Fruit fly (Drosophila melanogaster): ENCODE data around the gene Vps60.

Vps60 gene

DNA sequence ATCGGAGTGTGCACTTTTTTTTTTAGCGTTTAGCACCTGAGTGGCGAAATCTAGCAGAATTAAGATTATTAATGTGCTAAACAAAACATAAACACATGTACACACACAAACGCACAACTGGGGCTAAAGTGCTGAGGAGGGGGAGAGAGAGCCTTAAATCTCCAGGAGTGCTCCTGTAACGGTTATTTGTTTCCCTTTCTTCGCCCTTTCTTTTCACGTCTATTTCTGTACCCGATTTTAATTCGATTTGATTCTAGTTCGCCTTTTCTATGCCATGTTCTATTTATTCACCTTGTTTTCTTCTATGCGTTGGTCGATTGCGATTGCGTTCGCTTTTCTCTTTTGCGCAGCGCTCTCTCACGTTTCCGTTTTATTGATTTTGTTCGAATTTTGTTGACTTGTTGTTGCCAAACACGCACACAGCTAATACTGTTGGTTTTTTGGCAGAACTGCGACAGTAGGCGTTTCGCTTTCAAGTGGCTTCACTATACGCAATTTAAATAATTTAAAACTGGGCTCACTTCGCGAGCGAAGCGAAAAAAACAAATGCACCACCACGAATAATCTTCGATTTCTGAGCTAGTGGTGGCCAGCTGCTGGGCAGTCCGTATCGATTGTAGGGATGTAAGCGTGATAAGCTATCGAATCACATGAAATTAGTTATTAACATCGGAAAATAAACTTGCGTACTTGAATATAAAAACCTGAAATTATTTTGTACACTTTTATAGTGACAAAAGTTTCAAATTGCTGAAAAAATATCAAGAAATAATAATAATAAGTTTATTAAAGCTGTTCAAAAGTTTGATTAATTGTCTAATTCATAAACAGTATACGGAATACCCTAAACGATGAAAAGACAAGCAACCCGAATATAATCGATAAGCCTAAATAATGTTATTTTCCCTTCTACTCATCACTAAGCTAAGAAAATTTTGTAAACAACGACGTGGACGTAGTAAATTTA, 32.6 kb upstream of the Vps60 start, which contains the start of the genes Krn, Ndfip and CG7484 (continued):
- TF ChIP-seq shn (GFP tag; optimal IDR thresholded peaks at IDR 0.05) = peak; percentile 72
- peak; percentile 60 for TF ChIP-seq CG17385 (GFP tag; optimal IDR thresholded peaks at IDR 0.05)
- peak; percentile 55 for TF ChIP-seq YL-1 (GFP tag; optimal IDR thresholded peaks at IDR 0.05)
- TF ChIP-seq MTF-1 (GFP tag; optimal IDR thresholded peaks at IDR 0.05; ENCODE audit: borderline replicate concordance) = peak; percentile 25
- TF ChIP-seq CG5245 (GFP tag; optimal IDR thresholded peaks at IDR 0.05) = peak; percentile 75
- TF ChIP-seq p53 (GFP tag; optimal IDR thresholded peaks at IDR 0.05) = peak; percentile 65
- peak; percentile 68 for TF ChIP-seq gro (GFP tag; optimal IDR thresholded peaks at IDR 0.05)
- TF ChIP-seq CG31441 (GFP tag; IDR thresholded peaks at IDR 0.05) = peak; percentile 87
- peak; percentile 90 for TF ChIP-seq Hsf (GFP tag; optimal IDR thresholded peaks at IDR 0.05)
- TF ChIP-seq Ravus (GFP tag; IDR thresholded peaks at IDR 0.05) = peak; percentile 26
- no peak for TF ChIP-seq CG15073 (GFP tag; optimal IDR thresholded peaks at IDR 0.05)
- TF ChIP-seq onecut (GFP tag; IDR thresholded peaks at IDR 0.05) = peak; percentile 95
- no peak for TF ChIP-seq CG10565 (GFP tag; optimal IDR thresholded peaks at IDR 0.05)
- peak; percentile 92 for TF ChIP-seq CG10543 (GFP tag; optimal IDR thresholded peaks at IDR 0.05)
- peak; percentile 62 for TF ChIP-seq E2f2 (GFP tag; IDR thresholded peaks at IDR 0.05)
- TF ChIP-seq CG1603 (tag; optimal IDR thresholded peaks at IDR 0.05) = peak; percentile 60
- no peak for TF ChIP-seq ro (GFP tag; IDR thresholded peaks at IDR 0.05)
- TF ChIP-seq cato (GFP tag; optimal IDR thresholded peaks at IDR 0.05; ENCODE audit: borderline replicate concordance) = peak; percentile 82
- peak; percentile 62 for TF ChIP-seq maf-S (GFP tag; optimal IDR thresholded peaks at IDR 0.05)
- peak; percentile 76 for TF ChIP-seq Max (GFP tag; optimal IDR thresholded peaks at IDR 0.05)
- TF ChIP-seq CG10654 (GFP tag; optimal IDR thresholded peaks at IDR 0.05) = peak; percentile 81
- peak; percentile 56 for TF ChIP-seq CG4617 (GFP tag; optimal IDR thresholded peaks at IDR 0.05; ENCODE audit: borderline replicate concordance)
- peak; percentile 89 for TF ChIP-seq zfh2 (GFP tag; optimal IDR thresholded peaks at IDR 0.05)
- peak; percentile 1 for TF ChIP-seq ac (GFP tag; optimal IDR thresholded peaks at IDR 0.05)
- peak; percentile 88 for TF ChIP-seq tin (GFP tag; optimal IDR thresholded peaks at IDR 0.05)
- TF ChIP-seq CG16815 (GFP tag; optimal IDR thresholded peaks at IDR 0.05) = peak; percentile 84
- TF ChIP-seq H2.0 (GFP tag; IDR thresholded peaks at IDR 0.05) = peak; percentile 65
- TF ChIP-seq CG33213 (GFP tag; optimal IDR thresholded peaks at IDR 0.05) = peak; percentile 71
- peak; percentile 84 for TF ChIP-seq E2f1 (GFP tag; IDR thresholded peaks at IDR 0.05)
- peak; percentile 63 for TF ChIP-seq ERR (GFP tag; optimal IDR thresholded peaks at IDR 0.05)
- TF ChIP-seq H15 (GFP tag; IDR thresholded peaks at IDR 0.05) = peak; percentile 75; the same call in 2 of the 3 replicates
- TF ChIP-seq sc (optimal IDR thresholded peaks at IDR 0.05) = no peak
- TF ChIP-seq sc (GFP tag; optimal IDR thresholded peaks at IDR 0.05) = peak; percentile 55
- no peak for TF ChIP-seq Tbp (GFP tag; optimal IDR thresholded peaks at IDR 0.05)
- peak; percentile 96 for TF ChIP-seq CG12391 (tag; optimal IDR thresholded peaks at IDR 0.05)
- peak; percentile 69 for TF ChIP-seq Bteb2 (GFP tag; optimal IDR thresholded peaks at IDR 0.05)
- no peak for TF ChIP-seq pfk (GFP tag; optimal IDR thresholded peaks at IDR 0.05)
- no peak for TF ChIP-seq Hr39 (optimal IDR thresholded peaks at IDR 0.05)
- TF ChIP-seq CG30403 (GFP tag; optimal IDR thresholded peaks at IDR 0.05) = peak; percentile 95
- peak; percentile 82 for TF ChIP-seq CG14014 (GFP tag; IDR thresholded peaks at IDR 0.05)
- TF ChIP-seq Usf (GFP tag; optimal IDR thresholded peaks at IDR 0.05) = peak; percentile 83
- 0 out of 2 replicates have a peak, but pooled peaks have one; percentile 62 for TF ChIP-seq CG17612 (GFP tag; IDR thresholded peaks at IDR 0.05)
- peak; percentile 79 for TF ChIP-seq CG18619 (GFP tag; optimal IDR thresholded peaks at IDR 0.05)
- TF ChIP-seq CG11695 (GFP tag; IDR thresholded peaks at IDR 0.05) = peak; percentile 82; the same call in 2 of the 3 replicates
- TF ChIP-seq lov (optimal IDR thresholded peaks at IDR 0.05) = no peak
- no peak for TF ChIP-seq lov (GFP tag; IDR thresholded peaks at IDR 0.05)
- peak; percentile 81 for TF ChIP-seq CG17328 (GFP tag; IDR thresholded peaks at IDR 0.05)
- TF ChIP-seq rib (GFP tag; IDR thresholded peaks at IDR 0.05) = peak; percentile 28
- TF ChIP-seq CG2678 (tag; optimal IDR thresholded peaks at IDR 0.05) = peak; percentile 93

Measured in whole organism, embryonic.